Fruit fly (Drosophila melanogaster) whole organism, embryonic: Measurements from ENCODE around the gene Clk.

Source experiments
- Bgb ChIP-seq: fragments of 200-800 bp; sonication (Bioruptor generic); IDR thresholded peaks from 2 replicates; pipeline ENCODE4 v1.3.6; 2022; ENCODE audit warnings: missing biosample characterization, missing genetic modification characterization; ENCODE audit not compliant: partially characterized antibody
- CG10959 ChIP-seq: fragments of 200-800 bp; sonication (Bioruptor generic); IDR thresholded peaks from 2 replicates; pipeline ENCODE4 v1.3.6; 2022; ENCODE audit warnings: missing biosample characterization, missing genetic modification characterization
- CG11093 ChIP-seq: fragments of 200-800 bp; sonication (Bioruptor generic); IDR thresholded peaks from 3 replicates; pipeline ENCODE4 v1.3.6; 2022; ENCODE audit warnings: missing biosample characterization, missing genetic modification characterization
- CG1233 ChIP-seq: fragments of 200-800 bp; sonication (Bioruptor generic); optimal IDR thresholded peaks from 4 replicates; lab custom pipeline; 2018; ENCODE audit warnings: missing biosample characterization, mild to moderate bottlenecking, missing genetic modification characterization
- CG14014 ChIP-seq: fragments of 200-800 bp; sonication (Bioruptor generic); IDR thresholded peaks from 2 replicates; pipeline ENCODE4 v1.3.6; 2022; ENCODE audit warnings: missing biosample characterization, missing genetic modification characterization
- CG16779 ChIP-seq: fragments of 200-800 bp; sonication (Bioruptor generic); IDR thresholded peaks from 2 replicates; pipeline ENCODE4 v1.3.6; 2022; ENCODE audit warnings: missing biosample characterization, missing genetic modification characterization
- CG17568 ChIP-seq: fragments of 200-800 bp; sonication (Bioruptor generic); optimal IDR thresholded peaks from 2 replicates; lab custom pipeline; 2018; ENCODE audit warnings: missing biosample characterization, mild to moderate bottlenecking, missing genetic modification characterization, moderate library complexity
- CG2199 ChIP-seq: fragments of 200-800 bp; sonication (Bioruptor generic); IDR thresholded peaks from 3 replicates; pipeline ENCODE4 v1.3.6; 2022; ENCODE audit warnings: missing biosample characterization, missing genetic modification characterization
- CG3065 ChIP-seq: fragments of 200-800 bp; sonication (Bioruptor generic); optimal IDR thresholded peaks from 2 replicates; lab custom pipeline; 2016; ENCODE audit warnings: missing biosample characterization, missing genetic modification characterization
- CG34224 ChIP-seq: fragments of 200-800 bp; sonication (Bioruptor generic); IDR thresholded peaks from 3 replicates; pipeline ENCODE4 v1.3.6; 2022; ENCODE audit warnings: missing biosample characterization, missing genetic modification characterization; ENCODE audit not compliant: partially characterized antibody
- CG34376 ChIP-seq: fragments of 200-800 bp; sonication (Bioruptor generic); optimal IDR thresholded peaks from 2 replicates; lab custom pipeline; 2018; ENCODE audit warnings: missing biosample characterization, mild to moderate bottlenecking, missing genetic modification characterization
- CG42726 ChIP-seq: fragments of 200-800 bp; sonication (Bioruptor generic); IDR thresholded peaks from 2 replicates; pipeline ENCODE4 v1.3.6; 2022; ENCODE audit warnings: missing biosample characterization, missing genetic modification characterization; ENCODE audit not compliant: partially characterized antibody
- CG4730 ChIP-seq: fragments of 200-800 bp; sonication (Bioruptor generic); IDR thresholded peaks from 2 replicates; pipeline ENCODE4 v1.3.6; 2022; ENCODE audit warnings: missing biosample characterization, missing genetic modification characterization
- CG6175 ChIP-seq: fragments of 200-800 bp; sonication (Bioruptor generic); IDR thresholded peaks from 3 replicates; pipeline ENCODE4 v1.3.6; 2022; ENCODE audit warnings: missing biosample characterization, missing genetic modification characterization
- CG8478 ChIP-seq: fragments of >200 bp; optimal IDR thresholded peaks from 2 replicates; lab custom pipeline; 2018
- Ets97D ChIP-seq: fragments of 200-800 bp; sonication (Bioruptor generic); optimal IDR thresholded peaks from 3 replicates; lab custom pipeline; 2016; ENCODE audit warnings: missing biosample characterization, missing genetic modification characterization
- Fer2 ChIP-seq: fragments of 200-800 bp; sonication (Bioruptor generic); optimal IDR thresholded peaks from 2 replicates; lab custom pipeline; 2018; ENCODE audit warnings: missing biosample characterization, mild to moderate bottlenecking, missing genetic modification characterization, moderate library complexity
- H15 ChIP-seq: fragments of 200-800 bp; sonication (Bioruptor generic); IDR thresholded peaks from 3 replicates; pipeline ENCODE4 v1.3.6; 2022; ENCODE audit warnings: missing biosample characterization, missing genetic modification characterization
- HLH4C ChIP-seq: fragments of 200-800 bp; sonication (Bioruptor generic); IDR thresholded peaks from 3 replicates; pipeline ENCODE4 v1.3.6; 2022; ENCODE audit warnings: missing biosample characterization, missing genetic modification characterization; ENCODE audit not compliant: partially characterized antibody
- Hmx ChIP-seq: fragments of 200-800 bp; sonication (Bioruptor generic); optimal IDR thresholded peaks from 2 replicates; lab custom pipeline; 2016; ENCODE audit warnings: missing biosample characterization, missing genetic modification characterization
- Hr3 ChIP-seq: fragments of 200-800 bp; sonication (Bioruptor generic); optimal IDR thresholded peaks from 3 replicates; lab custom pipeline; 2016; ENCODE audit warnings: missing biosample characterization, missing genetic modification characterization
- Nf-YC ChIP-seq: fragments of 200-800 bp; optimal IDR thresholded peaks from 3 replicates; lab custom pipeline; 2019; ENCODE audit warnings: missing biosample characterization, mild to moderate bottlenecking, missing genetic modification characterization, moderate library complexity
- NfI ChIP-seq: fragments of 200-800 bp; sonication (Bioruptor generic); optimal IDR thresholded peaks from 3 replicates; lab custom pipeline; 2018; ENCODE audit warnings: missing biosample characterization, mild to moderate bottlenecking, missing genetic modification characterization, moderate library complexity
- Oli ChIP-seq: fragments of 200-800 bp; sonication (Bioruptor generic); optimal IDR thresholded peaks from 2 replicates; lab custom pipeline; 2018; ENCODE audit warnings: missing biosample characterization, mild to moderate bottlenecking, missing genetic modification characterization, moderate library complexity
- Ptx1 ChIP-seq: fragments of 200-800 bp; sonication (Bioruptor generic); IDR thresholded peaks from 2 replicates; pipeline ENCODE4 v1.3.6; 2022; ENCODE audit warnings: missing biosample characterization, missing genetic modification characterization
- Spps ChIP-seq: fragments of 200-800 bp; sonication (Bioruptor generic); optimal IDR thresholded peaks from 2 replicates; lab custom pipeline; 2018; ENCODE audit warnings: missing biosample characterization, mild to moderate bottlenecking, missing genetic modification characterization
- abd-A ChIP-seq: fragments of 200-800 bp; sonication (Bioruptor generic); optimal IDR thresholded peaks from 3 replicates; lab custom pipeline; 2019; ENCODE audit warnings: missing biosample characterization, mild to moderate bottlenecking, missing genetic modification characterization, moderate library complexity
- bowl ChIP-seq: fragments of 200-800 bp; sonication (Bioruptor generic); IDR thresholded peaks from 2 replicates; pipeline ENCODE4 v1.3.6; 2022; ENCODE audit warnings: missing biosample characterization, missing genetic modification characterization
- caup ChIP-seq: fragments of 200-800 bp; sonication (Bioruptor generic); optimal IDR thresholded peaks from 3 replicates; lab custom pipeline; 2017; ENCODE audit warnings: missing biosample characterization, mild to moderate bottlenecking, missing genetic modification characterization, moderate library complexity; ENCODE audit not compliant: severe bottlenecking
- chinmo ChIP-seq: fragments of 200-800 bp; sonication (Bioruptor generic); IDR thresholded peaks from 4 replicates; pipeline ENCODE4 v1.3.6; 2022; ENCODE audit warnings: missing biosample characterization, missing genetic modification characterization; ENCODE audit not compliant: partially characterized antibody
- exex ChIP-seq: fragments of 200-800 bp; sonication (Bioruptor generic); optimal IDR thresholded peaks from 4 replicates; lab custom pipeline; 2018; ENCODE audit warnings: missing biosample characterization, mild to moderate bottlenecking, missing genetic modification characterization, moderate library complexity
- fd64A ChIP-seq: fragments of 200-800 bp; sonication (Bioruptor generic); optimal IDR thresholded peaks from 3 replicates; lab custom pipeline; 2018; ENCODE audit warnings: missing biosample characterization, mild to moderate bottlenecking, missing genetic modification characterization
- fru ChIP-seq: fragments of >200 bp; optimal IDR thresholded peaks from 2 replicates; lab custom pipeline; 2017
- gem ChIP-seq: fragments of 200-800 bp; sonication (Bioruptor generic); optimal IDR thresholded peaks from 2 replicates; lab custom pipeline; 2019; ENCODE audit warnings: missing biosample characterization, mild to moderate bottlenecking, missing genetic modification characterization, moderate library complexity
- insv ChIP-seq, 2 experiments: fragments of 200-800 bp; sonication (Bioruptor generic); optimal IDR thresholded peaks; 3 replicates each; lab custom pipeline; 2016 to 2018; ENCODE audit warnings: missing biosample characterization in 2 of 2, missing genetic modification characterization in 2 of 2
- kah ChIP-seq: fragments of 200-800 bp; sonication (Bioruptor generic); optimal IDR thresholded peaks from 2 replicates; lab custom pipeline; 2018; ENCODE audit warnings: missing biosample characterization, mild to moderate bottlenecking, missing genetic modification characterization
- lov ChIP-seq, 2 experiments: fragments of 200-800 bp in 1 of 2; fragments of >200 bp in 1 of 2; sonication (Bioruptor generic) in 1 of 2; IDR thresholded peaks in 1 of 2; optimal IDR thresholded peaks in 1 of 2; 2 replicates in 1 of 2; 3 replicates in 1 of 2; pipeline versions ENCODE4 v1.3.6 to Lab custom; 2017 to 2022; ENCODE audit warnings: missing biosample characterization in 1 of 2, missing genetic modification characterization in 1 of 2
- nom ChIP-seq: fragments of 200-800 bp; sonication (Bioruptor generic); optimal IDR thresholded peaks from 2 replicates; lab custom pipeline; 2017; ENCODE audit warnings: missing biosample characterization, missing genetic modification characterization, mild to moderate bottlenecking, moderate library complexity, missing genetic modification reagents
- odd ChIP-seq: fragments of 200-800 bp; sonication (Bioruptor generic); optimal IDR thresholded peaks from 2 replicates; lab custom pipeline; 2017; ENCODE audit warnings: missing biosample characterization, mild to moderate bottlenecking, missing genetic modification characterization
- peb ChIP-seq: fragments of 200-800 bp; sonication (Bioruptor generic); IDR thresholded peaks from 2 replicates; pipeline ENCODE4 v1.3.6; 2022; ENCODE audit warnings: missing biosample characterization, missing genetic modification characterization
- scrt ChIP-seq: fragments of 200-800 bp; sonication (Bioruptor generic); optimal IDR thresholded peaks from 2 replicates; lab custom pipeline; 2018; ENCODE audit warnings: missing biosample characterization, mild to moderate bottlenecking, missing genetic modification characterization, moderate library complexity
- sd ChIP-seq: fragments of 200-800 bp; sonication (Bioruptor generic); optimal IDR thresholded peaks from 3 replicates; lab custom pipeline; 2018; ENCODE audit warnings: missing biosample characterization, mild to moderate bottlenecking, missing genetic modification characterization, moderate library complexity
- so ChIP-seq: fragments of 200-800 bp; sonication (Bioruptor generic); IDR thresholded peaks from 3 replicates; pipeline ENCODE4 v1.3.6; 2022; ENCODE audit warnings: missing biosample characterization, missing genetic modification characterization
- stc ChIP-seq: fragments of 200-800 bp; sonication (Bioruptor generic); IDR thresholded peaks from 2 replicates; pipeline ENCODE4 v1.3.6; 2022; ENCODE audit warnings: missing biosample characterization, missing genetic modification characterization
- sug ChIP-seq: fragments of 200-800 bp; optimal IDR thresholded peaks from 2 replicates; lab custom pipeline; 2019; ENCODE audit warnings: missing biosample characterization, mild to moderate bottlenecking, missing genetic modification characterization, moderate library complexity
- tgo ChIP-seq: fragments of 200-800 bp; sonication (Bioruptor generic); IDR thresholded peaks from 3 replicates; pipeline ENCODE4 v1.3.6; 2022; ENCODE audit warnings: missing biosample characterization, missing genetic modification characterization
- trem ChIP-seq: fragments of 200-800 bp; optimal IDR thresholded peaks from 3 replicates; lab custom pipeline; 2019; ENCODE audit warnings: missing biosample characterization, mild to moderate bottlenecking, missing genetic modification characterization, moderate library complexity
- tx ChIP-seq: fragments of 200-800 bp; sonication (Bioruptor generic); optimal IDR thresholded peaks from 2 replicates; lab custom pipeline; 2016; ENCODE audit warnings: missing biosample characterization, missing genetic modification characterization
- vfl ChIP-seq: fragments of 200-800 bp; sonication (Bioruptor generic); optimal IDR thresholded peaks from 2 replicates; lab custom pipeline; 2016; ENCODE audit warnings: missing biosample characterization, missing genetic modification characterization

Clk gene

dm6 chr3L:7714301-7714946, 61.0 kb downstream of the Clk start (continued):
- TF ChIP-seq H15 (GFP tag; lab: Robert Waterston, UW), result no peak
- TF ChIP-seq Oli (tag; lab: Kevin White, UChicago), result no peak
- no peak for TF ChIP-seq CG6175 (GFP tag; lab: Robert Waterston, UW)
- TF ChIP-seq scrt (GFP tag; lab: Kevin White, UChicago), result peak; percentile 88
- no peak for TF ChIP-seq bowl (GFP tag; lab: Robert Waterston, UW)
- 0 out of 4 replicates have a peak, but pooled peaks have one; percentile 59 for TF ChIP-seq chinmo (GFP tag; lab: Robert Waterston, UW)
- no peak for TF ChIP-seq CG1233 (GFP tag; lab: Kevin White, UChicago)
- TF ChIP-seq vfl (GFP tag; lab: Kevin White, UChicago), result no peak
- no peak for TF ChIP-seq CG17568 (GFP tag; lab: Kevin White, UChicago)
- peak; percentile 24 for TF ChIP-seq sd (tag; lab: Kevin White, UChicago)
- TF ChIP-seq stc, result no peak
- no peak for TF ChIP-seq fd64A (GFP tag; lab: Kevin White, UChicago)
- TF ChIP-seq CG10959, result no peak
- TF ChIP-seq Fer2, result no peak
- no peak for TF ChIP-seq gem (tag; lab: Kevin White, UChicago)

dm6 chr3L:7713378-7713777, 62.0 kb downstream of the Clk start:
- peak; percentile 5 for TF ChIP-seq CG34376 (GFP tag; lab: Kevin White, UChicago)
- no peak for TF ChIP-seq Ets97D (GFP tag; lab: Kevin White, UChicago)
- 0 out of 4 replicates have a peak, but pooled peaks have one; percentile 33 for TF ChIP-seq chinmo (GFP tag; lab: Robert Waterston, UW)
- no peak for TF ChIP-seq sug (tag; lab: Kevin White, UChicago)
- peak; percentile 66 for TF ChIP-seq CG16779
- TF ChIP-seq Hr3, result no peak
- TF ChIP-seq Hmx (GFP tag; lab: Kevin White, UChicago), result no peak
- no peak for TF ChIP-seq caup (GFP tag; lab: Kevin White, UChicago)
- TF ChIP-seq CG14014, result no peak
- no peak for TF ChIP-seq tx
- no peak for TF ChIP-seq lov (optimal IDR thresholded peaks at IDR 0.05; lab: Kevin White, UChicago)
- no peak for TF ChIP-seq lov (GFP tag; IDR thresholded peaks at IDR 0.05; lab: Robert Waterston, UW)
- TF ChIP-seq Nf-YC (tag; lab: Kevin White, UChicago), result peak; percentile 48
- TF ChIP-seq CG3065 (GFP tag; lab: Kevin White, UChicago), result no peak
- TF ChIP-seq Spps (tag; lab: Kevin White, UChicago), result no peak
- 0 out of 3 replicates have a peak, but pooled peaks have one; percentile 71 for TF ChIP-seq CG2199
- TF ChIP-seq tgo (GFP tag; lab: Robert Waterston, UW), result no peak
- no peak for TF ChIP-seq H15 (GFP tag; lab: Robert Waterston, UW)
- no peak for TF ChIP-seq peb (GFP tag; lab: Robert Waterston, UW)
- no peak for TF ChIP-seq fru (lab: Kevin White, UChicago)
- TF ChIP-seq CG34224 (GFP tag; lab: Robert Waterston, UW), result no peak
- TF ChIP-seq so, result no peak
- TF ChIP-seq CG42726 (GFP tag; lab: Robert Waterston, UW), result no peak
- TF ChIP-seq kah (GFP tag; lab: Kevin White, UChicago), result no peak
- no peak for TF ChIP-seq CG11093
- no peak for TF ChIP-seq CG4730 (GFP tag; lab: Robert Waterston, UW)
- peak; percentile 60 for TF ChIP-seq CG8478 (lab: Kevin White, UChicago)
- TF ChIP-seq odd (GFP tag; lab: Kevin White, UChicago), result no peak
- no peak for TF ChIP-seq NfI (GFP tag; lab: Kevin White, UChicago)
- TF ChIP-seq Bgb (GFP tag; lab: Robert Waterston, UW), result peak; percentile 18; the same call in 1 of the 2 replicates
- TF ChIP-seq nom (GFP tag; lab: Kevin White, UChicago), result no peak
- TF ChIP-seq abd-A (tag; lab: Kevin White, UChicago), result peak; percentile 48
- peak in 1 of 2 experiments; percentile 82 for TF ChIP-seq insv (GFP tag; optimal IDR thresholded peaks at IDR 0.05; lab: Kevin White, UChicago)
- no peak for TF ChIP-seq exex (tag; lab: Kevin White, UChicago)
- no peak for TF ChIP-seq Ptx1
- TF ChIP-seq trem (tag; lab: Kevin White, UChicago), result no peak
- TF ChIP-seq HLH4C (GFP tag; lab: Robert Waterston, UW), result no peak
